Fruit fly (Drosophila melanogaster) whole organism, embryonic: ENCODE measurements around the gene Rab18.
A peak's percentile ranks its signal among the peaks of the same experiment; 100 is the strongest.

Experiments
- Adf1 ChIP-seq: fragments of 200-800 bp; sonication (Bioruptor generic); IDR thresholded peaks from 2 replicates; pipeline ENCODE4 v1.3.6; 2022; ENCODE audit warnings: missing biosample characterization, missing genetic modification characterization
- Atf3 ChIP-seq: fragments of 200-800 bp; sonication (Bioruptor generic); optimal IDR thresholded peaks from 3 replicates; lab custom pipeline; 2016; ENCODE audit warnings: missing biosample characterization, missing genetic modification characterization
- CG10267 ChIP-seq: fragments of 200-800 bp; sonication (Bioruptor generic); optimal IDR thresholded peaks from 2 replicates; lab custom pipeline; 2018; ENCODE audit warnings: missing biosample characterization, mild to moderate bottlenecking, missing genetic modification characterization, moderate library complexity
- CG11085 ChIP-seq: fragments of 200-800 bp; sonication (Bioruptor generic); IDR thresholded peaks from 2 replicates; pipeline ENCODE4 v1.3.6; 2022; ENCODE audit warnings: missing biosample characterization, missing genetic modification characterization
- CG13287 ChIP-seq: fragments of 200-800 bp; sonication (Bioruptor generic); IDR thresholded peaks from 2 replicates; pipeline ENCODE4 v1.3.6; 2022; ENCODE audit warnings: missing biosample characterization, missing genetic modification characterization; ENCODE audit not compliant: partially characterized antibody
- CG15011 ChIP-seq: fragments of 200-800 bp; sonication (Bioruptor generic); optimal IDR thresholded peaks from 3 replicates; lab custom pipeline; 2018; ENCODE audit warnings: missing biosample characterization, mild to moderate bottlenecking, missing genetic modification characterization
- CG15269 ChIP-seq: fragments of 200-800 bp; sonication (Bioruptor generic); optimal IDR thresholded peaks from 2 replicates; lab custom pipeline; 2018; ENCODE audit warnings: missing biosample characterization, mild to moderate bottlenecking, missing genetic modification characterization, moderate library complexity
- CG1529 ChIP-seq: fragments of 200-800 bp; sonication (Bioruptor generic); optimal IDR thresholded peaks from 3 replicates; lab custom pipeline; 2018; ENCODE audit warnings: missing biosample characterization, missing genetic modification characterization
- CG1603 ChIP-seq: fragments of 200-800 bp; sonication (Bioruptor generic); optimal IDR thresholded peaks from 2 replicates; lab custom pipeline; 2019; ENCODE audit warnings: missing biosample characterization, mild to moderate bottlenecking, missing genetic modification characterization, moderate library complexity
- CG17612 ChIP-seq: fragments of 200-800 bp; sonication (Bioruptor generic); IDR thresholded peaks from 2 replicates; pipeline ENCODE4 v1.3.6; 2022; ENCODE audit warnings: missing biosample characterization, missing genetic modification characterization
- CG18599 ChIP-seq: fragments of 200-800 bp; sonication (Bioruptor generic); optimal IDR thresholded peaks from 3 replicates; lab custom pipeline; 2017; ENCODE audit warnings: missing biosample characterization, missing genetic modification characterization, mild to moderate bottlenecking, moderate library complexity, missing genetic modification reagents
- CG2875 ChIP-seq: fragments of 200-800 bp; sonication (Bioruptor generic); optimal IDR thresholded peaks from 2 replicates; lab custom pipeline; 2017; ENCODE audit warnings: missing biosample characterization, mild to moderate bottlenecking, missing genetic modification characterization, missing genetic modification reagents
- CG30403 ChIP-seq: fragments of 200-800 bp; sonication (Bioruptor generic); optimal IDR thresholded peaks from 3 replicates; lab custom pipeline; 2016; ENCODE audit warnings: missing biosample characterization, missing genetic modification characterization
- CG31365 ChIP-seq: fragments of 200-800 bp; sonication (Bioruptor generic); optimal IDR thresholded peaks from 2 replicates; lab custom pipeline; 2018; ENCODE audit warnings: missing biosample characterization, mild to moderate bottlenecking, missing genetic modification characterization
- CG6689 ChIP-seq: fragments of 200-800 bp; sonication (Bioruptor generic); IDR thresholded peaks from 2 replicates; pipeline ENCODE4 v1.3.6; 2022; ENCODE audit warnings: missing biosample characterization, missing genetic modification characterization
- CG6854 ChIP-seq: fragments of 200-800 bp; sonication (Bioruptor generic); optimal IDR thresholded peaks from 3 replicates; lab custom pipeline; 2017; ENCODE audit warnings: missing biosample characterization, mild to moderate bottlenecking, missing genetic modification characterization
- CG7556 ChIP-seq: fragments of 200-800 bp; sonication (Bioruptor generic); optimal IDR thresholded peaks from 2 replicates; lab custom pipeline; 2017; ENCODE audit warnings: missing biosample characterization, mild to moderate bottlenecking, missing genetic modification characterization
- CG7786 ChIP-seq: fragments of 200-800 bp; sonication (Bioruptor generic); optimal IDR thresholded peaks from 2 replicates; lab custom pipeline; 2016; ENCODE audit warnings: missing biosample characterization, missing genetic modification characterization
- CG9932 ChIP-seq: fragments of 200-800 bp; sonication (Bioruptor generic); IDR thresholded peaks from 2 replicates; pipeline ENCODE4 v1.3.6; 2022; ENCODE audit warnings: missing biosample characterization, missing genetic modification characterization
- CrebB ChIP-seq: fragments of 200-800 bp; sonication (Bioruptor generic); optimal IDR thresholded peaks from 3 replicates; lab custom pipeline; 2018; ENCODE audit warnings: missing biosample characterization, mild to moderate bottlenecking, missing genetic modification characterization
- Deaf1 ChIP-seq: fragments of 200-800 bp; optimal IDR thresholded peaks from 3 replicates; lab custom pipeline; 2019; ENCODE audit warnings: missing biosample characterization, mild to moderate bottlenecking, missing genetic modification characterization, moderate library complexity
- Dfd ChIP-seq, 2 experiments: fragments of >200 bp; optimal IDR thresholded peaks; 2 replicates each; lab custom pipeline; 2017; ENCODE audit warnings: missing biosample characterization in 2 of 2, missing genetic modification characterization in 2 of 2
- HHEX ChIP-seq: fragments of 200-800 bp; sonication (Bioruptor generic); optimal IDR thresholded peaks from 3 replicates; lab custom pipeline; 2017; ENCODE audit warnings: missing biosample characterization, mild to moderate bottlenecking, missing genetic modification characterization, missing genetic modification reagents
- HLH3B ChIP-seq: fragments of 200-800 bp; sonication (Bioruptor generic); IDR thresholded peaks from 2 replicates; pipeline ENCODE4 v1.3.6; 2022; ENCODE audit warnings: missing biosample characterization, missing genetic modification characterization
- HLHmδ ChIP-seq: fragments of 200-800 bp; sonication (Bioruptor generic); optimal IDR thresholded peaks from 2 replicates; lab custom pipeline; 2018; ENCODE audit warnings: missing biosample characterization, mild to moderate bottlenecking, missing genetic modification characterization, moderate library complexity
- Mes4 ChIP-seq: fragments of 200-800 bp; sonication (Bioruptor generic); optimal IDR thresholded peaks from 2 replicates; lab custom pipeline; 2016; ENCODE audit warnings: missing biosample characterization, missing genetic modification characterization
- Myb ChIP-seq: fragments of 200-800 bp; sonication (Bioruptor generic); optimal IDR thresholded peaks from 2 replicates; lab custom pipeline; 2016; ENCODE audit warnings: missing biosample characterization, missing genetic modification characterization
- Sox102F ChIP-seq: fragments of 200-800 bp; sonication (Bioruptor generic); optimal IDR thresholded peaks from 2 replicates; lab custom pipeline; 2018; ENCODE audit warnings: missing biosample characterization, mild to moderate bottlenecking, missing genetic modification characterization, moderate library complexity
- Trl ChIP-seq, 3 experiments: fragments of >200 bp in 2 of 3; fragments of 200-800 bp in 1 of 3; sonication (Bioruptor generic) in 1 of 3; optimal IDR thresholded peaks; 2 replicates in 1 of 3; 3 replicates in 2 of 3; lab custom pipeline; 2016 to 2017; ENCODE audit warnings: missing biosample characterization in 1 of 3, missing genetic modification characterization in 1 of 3
- ab ChIP-seq: fragments of 200-800 bp; sonication (Bioruptor generic); optimal IDR thresholded peaks from 2 replicates; lab custom pipeline; 2016; ENCODE audit warnings: missing biosample characterization, missing genetic modification characterization
- aop ChIP-seq: fragments of 200-800 bp; sonication (Bioruptor generic); IDR thresholded peaks from 2 replicates; pipeline ENCODE4 v1.3.6; 2022; ENCODE audit warnings: missing biosample characterization, missing genetic modification characterization
- bsh ChIP-seq, 2 experiments: fragments of 200-800 bp; sonication (Bioruptor generic); optimal IDR thresholded peaks; 2 replicates each; lab custom pipeline; 2017 to 2018; ENCODE audit warnings: mild to moderate bottlenecking in 2 of 2, missing biosample characterization in 2 of 2, missing genetic modification characterization in 2 of 2, moderate library complexity in 1 of 2
- chif ChIP-seq, 2 experiments: fragments of 200-800 bp; sonication (Bioruptor generic); optimal IDR thresholded peaks; 3 replicates each; lab custom pipeline; 2016; ENCODE audit warnings: missing biosample characterization in 2 of 2, missing genetic modification characterization in 2 of 2
- dan ChIP-seq: fragments of 200-800 bp; sonication (Bioruptor generic); IDR thresholded peaks from 2 replicates; pipeline ENCODE4 v1.3.6; 2022; ENCODE audit warnings: missing biosample characterization, missing genetic modification characterization
- dmrt11E ChIP-seq: fragments of 200-800 bp; sonication (Bioruptor generic); optimal IDR thresholded peaks from 3 replicates; lab custom pipeline; 2018; ENCODE audit warnings: missing biosample characterization, mild to moderate bottlenecking, missing genetic modification characterization, moderate library complexity
- fd64A ChIP-seq: fragments of 200-800 bp; sonication (Bioruptor generic); optimal IDR thresholded peaks from 3 replicates; lab custom pipeline; 2018; ENCODE audit warnings: missing biosample characterization, mild to moderate bottlenecking, missing genetic modification characterization
- gem ChIP-seq: fragments of 200-800 bp; sonication (Bioruptor generic); optimal IDR thresholded peaks from 2 replicates; lab custom pipeline; 2019; ENCODE audit warnings: missing biosample characterization, mild to moderate bottlenecking, missing genetic modification characterization, moderate library complexity
- her ChIP-seq: fragments of 200-800 bp; sonication (Bioruptor generic); optimal IDR thresholded peaks from 2 replicates; lab custom pipeline; 2016; ENCODE audit warnings: missing biosample characterization, missing genetic modification characterization
- kah ChIP-seq: fragments of 200-800 bp; sonication (Bioruptor generic); optimal IDR thresholded peaks from 2 replicates; lab custom pipeline; 2018; ENCODE audit warnings: missing biosample characterization, mild to moderate bottlenecking, missing genetic modification characterization
- klu ChIP-seq: fragments of 200-800 bp; sonication (Bioruptor generic); IDR thresholded peaks from 2 replicates; pipeline ENCODE4 v1.3.6; 2022; ENCODE audit warnings: missing biosample characterization, missing genetic modification characterization
- otp ChIP-seq: fragments of 200-800 bp; sonication (Bioruptor generic); IDR thresholded peaks from 3 replicates; pipeline ENCODE4, ENCODE4 v1.3.6; 2022; ENCODE audit warnings: missing biosample characterization, missing genetic modification characterization
- pb ChIP-seq: fragments of 200-800 bp; sonication (Bioruptor generic); optimal IDR thresholded peaks from 3 replicates; lab custom pipeline; 2016; ENCODE audit warnings: missing biosample characterization, missing genetic modification characterization
- prd ChIP-seq, 3 experiments: fragments of >200 bp in 2 of 3; fragments of 200-800 bp in 1 of 3; sonication (Bioruptor generic) in 1 of 3; optimal IDR thresholded peaks in 2 of 3; IDR thresholded peaks in 1 of 3; 2 replicates in 2 of 3; 3 replicates in 1 of 3; pipeline versions ENCODE4 v1.3.6 to Lab custom; 2017 to 2022; ENCODE audit warnings: missing biosample characterization in 1 of 3, missing genetic modification characterization in 1 of 3
- ro ChIP-seq: fragments of 200-800 bp; sonication (Bioruptor generic); IDR thresholded peaks from 2 replicates; pipeline ENCODE4 v1.3.6; 2022; ENCODE audit warnings: missing biosample characterization, missing genetic modification characterization
- schlank ChIP-seq: fragments of 200-800 bp; sonication (Bioruptor generic); optimal IDR thresholded peaks from 2 replicates; lab custom pipeline; 2018; ENCODE audit warnings: missing biosample characterization, mild to moderate bottlenecking, missing genetic modification characterization
- sens ChIP-seq: fragments of 200-800 bp; sonication (Bioruptor generic); peaks from one replicate; lab custom pipeline; 2016; ENCODE audit warnings: missing biosample characterization, missing genetic modification characterization
- sima ChIP-seq: fragments of 200-800 bp; sonication (Bioruptor generic); optimal IDR thresholded peaks from 2 replicates; lab custom pipeline; 2016; ENCODE audit warnings: missing biosample characterization, missing genetic modification characterization
- yki ChIP-seq: fragments of >200 bp; optimal IDR thresholded peaks from 3 replicates; lab custom pipeline; 2018
- zf30C ChIP-seq: fragments of 200-800 bp; sonication (Bioruptor generic); optimal IDR thresholded peaks from 3 replicates; lab custom pipeline; 2018; ENCODE audit warnings: missing biosample characterization, mild to moderate bottlenecking, missing genetic modification characterization

Rab18 gene

dm6 chrX:5715455-5716227 is 44.0 kb upstream of the Rab18 start (continued):
- 0 out of 3 replicates have a peak, but pooled peaks have one; percentile 34 for TF ChIP-seq otp (GFP tag; lab: Robert Waterston, UW)
- TF ChIP-seq sima (GFP tag; lab: Kevin White, UChicago), result no peak
- no peak for TF ChIP-seq dmrt11E (tag; lab: Kevin White, UChicago)
- TF ChIP-seq CG2875 (GFP tag; lab: Kevin White, UChicago), result no peak
- peak; percentile 82 for TF ChIP-seq Adf1
- no peak for TF ChIP-seq CG6854 (GFP tag; lab: Kevin White, UChicago)
- TF ChIP-seq CG7786 (GFP tag; lab: Kevin White, UChicago), result no peak
- no peak for TF ChIP-seq prd (optimal IDR thresholded peaks at IDR 0.05; lab: Kevin White, UChicago)
- TF ChIP-seq prd (GFP tag; IDR thresholded peaks at IDR 0.05; lab: Robert Waterston, UW), result no peak
- peak; percentile 18 for TF ChIP-seq gem
- peak; percentile 43 for TF ChIP-seq zf30C (GFP tag; lab: Kevin White, UChicago)
- TF ChIP-seq her (GFP tag; lab: Kevin White, UChicago), result no peak
- no peak for TF ChIP-seq CG1603 (tag; lab: Kevin White, UChicago)
- no peak for TF ChIP-seq Sox102F (GFP tag; lab: Kevin White, UChicago)
- TF ChIP-seq Dfd (GFP tag; optimal IDR thresholded peaks at IDR 0.05; lab: Kevin White, UChicago), result no peak
- no peak for TF ChIP-seq ro (GFP tag; lab: Robert Waterston, UW)
- TF ChIP-seq bsh (GFP tag; optimal IDR thresholded peaks at IDR 0.05; lab: Kevin White, UChicago), result no peak
- no peak for TF ChIP-seq chif (GFP tag; optimal IDR thresholded peaks at IDR 0.05; lab: Kevin White, UChicago)
- no peak for TF ChIP-seq ab (GFP tag; lab: Kevin White, UChicago)
- TF ChIP-seq CrebB, result no peak
- TF ChIP-seq CG15269 (tag; lab: Kevin White, UChicago), result peak; percentile 19
- TF ChIP-seq HLHmδ (GFP tag; lab: Kevin White, UChicago), result no peak
- no peak for TF ChIP-seq schlank (tag; lab: Kevin White, UChicago)
- no peak for TF ChIP-seq aop
- TF ChIP-seq CG18599 (GFP tag; lab: Kevin White, UChicago), result no peak
- no peak for TF ChIP-seq Mes4 (GFP tag; lab: Kevin White, UChicago)
- no peak for TF ChIP-seq CG30403 (GFP tag; lab: Kevin White, UChicago)
- TF ChIP-seq HHEX (GFP tag; lab: Kevin White, UChicago), result no peak
- no peak for TF ChIP-seq klu
- peak; percentile 14; the same call in 1 of the 2 replicates for TF ChIP-seq CG9932 (GFP tag; lab: Robert Waterston, UW)
- no peak for TF ChIP-seq fd64A (GFP tag; lab: Kevin White, UChicago)
- no peak for TF ChIP-seq yki (lab: Kevin White, UChicago)
- TF ChIP-seq Trl (optimal IDR thresholded peaks at IDR 0.05; lab: Kevin White, UChicago), result peak in 1 of 2 experiments; percentile 17
- no peak for TF ChIP-seq Trl (GFP tag; optimal IDR thresholded peaks at IDR 0.05; lab: Kevin White, UChicago)
- no peak for TF ChIP-seq CG15011 (GFP tag; lab: Kevin White, UChicago)
- TF ChIP-seq sens (GFP tag; lab: Kevin White, UChicago), result peak; percentile 73
- TF ChIP-seq CG31365 (tag; lab: Kevin White, UChicago), result no peak
- TF ChIP-seq Myb (GFP tag; lab: Kevin White, UChicago), result no peak
- no peak for TF ChIP-seq CG7556 (GFP tag; lab: Kevin White, UChicago)
- no peak for TF ChIP-seq CG1529 (GFP tag; lab: Kevin White, UChicago)
- no peak for TF ChIP-seq HLH3B
- TF ChIP-seq CG17612 (GFP tag; lab: Robert Waterston, UW), result no peak
- peak; percentile 3 for TF ChIP-seq Deaf1 (tag; lab: Kevin White, UChicago)
- no peak for TF ChIP-seq kah (GFP tag; lab: Kevin White, UChicago)
- no peak for TF ChIP-seq dan
- TF ChIP-seq pb, result no peak
- TF ChIP-seq CG10267, result no peak
- no peak for TF ChIP-seq Atf3 (GFP tag; lab: Kevin White, UChicago)
- no peak for TF ChIP-seq CG11085 (GFP tag; lab: Robert Waterston, UW)
- no peak; the same call in 1 of the 2 replicates for TF ChIP-seq CG6689
- peak; percentile 42; the same call in 1 of the 2 replicates for TF ChIP-seq CG13287 (GFP tag; lab: Robert Waterston, UW)
